Worm (Caenorhabditis elegans) whole organism, L4/young adult: ENCODE data around the gene frpr-11.

Source experiments
- W03F9.2 ChIP-seq: fragments of 150-350 bp; optimal IDR thresholded peaks from 2 replicates; lab custom pipeline; 2014; ENCODE audit warnings: missing biosample characterization, missing genetic modification characterization
- dao-5 ChIP-seq: sonication (generic microtip); optimal IDR thresholded peaks from 2 replicates; lab custom pipeline; 2016; ENCODE audit warnings: missing genotype, missing genetic modification characterization, moderate library complexity, missing compliant biosample characterization
- him-1 ChIP-seq: sonication (generic microtip); optimal IDR thresholded peaks from 2 replicates; lab custom pipeline; 2016; ENCODE audit warnings: missing genotype, missing genetic modification reagents, missing genetic modification characterization, missing compliant biosample characterization

Gene frpr-11

DNA sequence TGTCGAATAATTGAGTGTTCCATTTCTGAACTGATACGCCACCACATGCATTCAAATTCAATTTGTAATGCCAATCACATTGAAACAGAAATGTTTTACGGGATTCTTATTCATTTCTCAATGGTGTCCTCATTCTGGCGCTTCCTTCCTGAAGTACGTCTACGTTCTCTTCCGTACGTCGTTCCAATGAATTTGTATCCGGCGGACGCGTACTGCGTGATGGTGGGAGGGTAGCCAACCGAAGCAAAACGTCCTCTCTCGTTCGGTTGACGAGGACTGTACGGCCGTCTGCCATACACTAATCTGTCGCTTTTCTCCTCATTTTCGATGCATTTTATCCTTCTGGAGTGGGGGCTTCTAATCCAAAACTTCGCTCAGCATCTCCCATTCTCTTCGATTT, 42.9 kb downstream of the frpr-11 start:
- TF ChIP-seq W03F9.2 (tag; lab: Kevin White, UChicago) (no peak), dao-5 (no peak), him-1 (tag; lab: Kevin White, UChicago) (no peak)

DNA sequence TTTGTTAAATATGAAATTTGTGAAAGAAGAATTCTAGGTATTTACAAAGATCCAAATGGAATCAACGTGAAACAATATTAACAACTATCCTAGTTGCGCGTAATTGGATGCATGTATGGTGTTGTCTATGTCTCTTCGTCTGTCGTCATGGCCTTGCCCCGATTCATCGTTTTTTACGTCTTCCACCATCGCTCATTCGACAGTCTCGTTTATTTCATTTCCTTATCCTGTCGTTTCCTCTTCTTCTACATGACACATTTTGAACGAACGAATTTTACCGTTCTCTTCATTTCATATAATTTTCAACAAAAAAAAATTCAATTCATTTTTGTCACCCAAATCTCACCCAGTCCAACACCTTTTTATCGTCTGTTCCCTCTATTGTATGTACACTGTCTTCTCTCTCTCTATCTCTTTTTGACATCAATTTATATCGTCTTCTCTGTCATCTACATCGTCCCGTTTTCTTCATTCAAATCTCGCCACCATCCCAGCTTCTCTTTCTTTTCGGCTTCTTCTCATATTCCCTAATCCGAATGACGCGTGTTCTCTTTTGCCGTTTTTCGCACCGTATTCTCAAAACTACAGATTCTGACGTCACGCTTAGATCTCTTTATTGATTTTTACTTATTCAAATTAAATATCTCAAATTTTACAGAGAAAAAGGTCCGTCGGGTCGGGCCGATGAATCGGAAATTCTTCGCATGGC, 49.5 kb downstream of the frpr-11 start, which contains the start of gene ttc-17:
Gene ttc-17, plus strand, starts transcription at position 659 of the 709 bp plus-strand sequence.
- no peak for TF ChIP-seq him-1 (tag; lab: Kevin White, UChicago)
- TF ChIP-seq dao-5: no peak
- TF ChIP-seq W03F9.2 (tag; lab: Kevin White, UChicago): no peak
